Fruit fly (Drosophila melanogaster) whole organism, embryonic: ENCODE measurements around the gene ATPsynD.

Source experiments
- ATbp ChIP-seq: fragments of 200-800 bp; sonication (Bioruptor generic); optimal IDR thresholded peaks from 2 replicates; lab custom pipeline; 2017; ENCODE audit warnings: missing biosample characterization, mild to moderate bottlenecking, missing genetic modification characterization, missing genetic modification reagents
- Atf3 ChIP-seq: fragments of 200-800 bp; sonication (Bioruptor generic); optimal IDR thresholded peaks from 3 replicates; lab custom pipeline; 2016; ENCODE audit warnings: missing biosample characterization, missing genetic modification characterization
- Bdp1 ChIP-seq: fragments of 200-800 bp; sonication (Bioruptor generic); optimal IDR thresholded peaks from 3 replicates; lab custom pipeline; 2016; ENCODE audit warnings: missing biosample characterization, missing genetic modification characterization
- CG10462 ChIP-seq: fragments of 200-800 bp; sonication (Bioruptor generic); optimal IDR thresholded peaks from 2 replicates; lab custom pipeline; 2016; ENCODE audit warnings: missing biosample characterization, missing genetic modification characterization
- CG11093 ChIP-seq: fragments of 200-800 bp; sonication (Bioruptor generic); IDR thresholded peaks from 3 replicates; pipeline ENCODE4 v1.3.6; 2022; ENCODE audit warnings: missing biosample characterization, missing genetic modification characterization
- CG12236 ChIP-seq: fragments of 200-800 bp; sonication (Bioruptor generic); optimal IDR thresholded peaks from 2 replicates; lab custom pipeline; 2016; ENCODE audit warnings: missing biosample characterization, missing genetic modification characterization
- CG12744 ChIP-seq: fragments of 200-800 bp; sonication (Bioruptor generic); optimal IDR thresholded peaks from 2 replicates; lab custom pipeline; 2016; ENCODE audit warnings: missing biosample characterization, missing genetic modification characterization
- CG13123 ChIP-seq: fragments of 200-800 bp; sonication (Bioruptor generic); optimal IDR thresholded peaks from 2 replicates; lab custom pipeline; 2016; ENCODE audit warnings: missing biosample characterization, missing genetic modification characterization
- CG14014 ChIP-seq: fragments of 200-800 bp; sonication (Bioruptor generic); IDR thresholded peaks from 2 replicates; pipeline ENCODE4 v1.3.6; 2022; ENCODE audit warnings: missing biosample characterization, missing genetic modification characterization
- CG17359 ChIP-seq: fragments of 200-800 bp; sonication (Bioruptor generic); optimal IDR thresholded peaks from 3 replicates; lab custom pipeline; 2018; ENCODE audit warnings: missing biosample characterization, mild to moderate bottlenecking, missing genetic modification characterization, moderate library complexity
- CG1832 ChIP-seq: fragments of 200-800 bp; sonication (Bioruptor generic); optimal IDR thresholded peaks from 2 replicates; lab custom pipeline; 2017; ENCODE audit warnings: missing biosample characterization, mild to moderate bottlenecking, missing genetic modification characterization, inconsistent platforms
- CG18599 ChIP-seq: fragments of 200-800 bp; sonication (Bioruptor generic); optimal IDR thresholded peaks from 3 replicates; lab custom pipeline; 2017; ENCODE audit warnings: missing biosample characterization, missing genetic modification characterization, mild to moderate bottlenecking, moderate library complexity, missing genetic modification reagents
- CG31441 ChIP-seq: fragments of 200-800 bp; sonication (Bioruptor generic); IDR thresholded peaks from 2 replicates; pipeline ENCODE4 v1.3.6; 2022; ENCODE audit warnings: missing biosample characterization, missing genetic modification characterization
- CG32532 ChIP-seq: fragments of 200-800 bp; sonication (Bioruptor generic); IDR thresholded peaks from 2 replicates; pipeline ENCODE4 v1.3.6; 2022; ENCODE audit warnings: missing biosample characterization, missing genetic modification characterization
- CG3847 ChIP-seq: fragments of 200-800 bp; sonication (Bioruptor generic); IDR thresholded peaks from 2 replicates; pipeline ENCODE4 v1.3.6; 2022; ENCODE audit warnings: missing biosample characterization, missing genetic modification characterization
- CG42726 ChIP-seq: fragments of 200-800 bp; sonication (Bioruptor generic); IDR thresholded peaks from 2 replicates; pipeline ENCODE4 v1.3.6; 2022; ENCODE audit warnings: missing biosample characterization, missing genetic modification characterization; ENCODE audit not compliant: partially characterized antibody
- CG4328 ChIP-seq: fragments of 200-800 bp; sonication (Bioruptor generic); optimal IDR thresholded peaks from 3 replicates; lab custom pipeline; 2017; ENCODE audit warnings: missing biosample characterization, missing genetic modification reagents, missing genetic modification characterization
- CG4360 ChIP-seq: fragments of 200-800 bp; sonication (Bioruptor generic); IDR thresholded peaks from 2 replicates; pipeline ENCODE4 v1.3.6; 2022; ENCODE audit warnings: missing biosample characterization, missing genetic modification characterization
- CG43689 ChIP-seq: fragments of 200-800 bp; sonication (Bioruptor generic); IDR thresholded peaks from 2 replicates; pipeline ENCODE4 v1.3.6; 2022; ENCODE audit warnings: missing biosample characterization, missing genetic modification characterization
- CG4707 ChIP-seq: fragments of 200-800 bp; sonication (Bioruptor generic); optimal IDR thresholded peaks from 2 replicates; lab custom pipeline; 2018; ENCODE audit warnings: missing biosample characterization, mild to moderate bottlenecking, missing genetic modification characterization, moderate library complexity
- CG7987 ChIP-seq: fragments of 200-800 bp; sonication (Bioruptor generic); optimal IDR thresholded peaks from 2 replicates; lab custom pipeline; 2018; ENCODE audit warnings: missing biosample characterization, mild to moderate bottlenecking, missing genetic modification characterization, moderate library complexity
- HLHmδ ChIP-seq: fragments of 200-800 bp; sonication (Bioruptor generic); optimal IDR thresholded peaks from 2 replicates; lab custom pipeline; 2018; ENCODE audit warnings: missing biosample characterization, mild to moderate bottlenecking, missing genetic modification characterization, moderate library complexity
- MBD-R2 ChIP-seq: fragments of 200-800 bp; sonication (Bioruptor generic); IDR thresholded peaks from 2 replicates; pipeline ENCODE4 v1.3.6; 2022; ENCODE audit warnings: missing biosample characterization, missing genetic modification characterization
- Mrtf ChIP-seq: fragments of 200-800 bp; sonication (Bioruptor generic); IDR thresholded peaks from 3 replicates; pipeline ENCODE4 v1.3.6; 2022; ENCODE audit warnings: missing biosample characterization, missing genetic modification characterization
- Optix ChIP-seq: fragments of 200-800 bp; sonication (Bioruptor generic); IDR thresholded peaks from 3 replicates; pipeline ENCODE4 v1.3.6; 2022; ENCODE audit warnings: missing biosample characterization, missing genetic modification characterization
- Sin3A ChIP-seq: fragments of >200 bp; optimal IDR thresholded peaks from 2 replicates; lab custom pipeline; 2018
- Spps ChIP-seq: fragments of 200-800 bp; sonication (Bioruptor generic); optimal IDR thresholded peaks from 2 replicates; lab custom pipeline; 2018; ENCODE audit warnings: missing biosample characterization, mild to moderate bottlenecking, missing genetic modification characterization
- TFAM ChIP-seq: fragments of 200-800 bp; sonication (Bioruptor generic); optimal IDR thresholded peaks from 2 replicates; lab custom pipeline; 2017; ENCODE audit warnings: missing biosample characterization, missing genetic modification characterization, inconsistent platforms
- Tbp ChIP-seq: fragments of >200 bp; optimal IDR thresholded peaks from 2 replicates; lab custom pipeline; 2018; ENCODE audit warnings: missing biosample characterization, missing genetic modification characterization
- Vsx1 ChIP-seq: fragments of 200-800 bp; sonication (Bioruptor generic); optimal IDR thresholded peaks from 2 replicates; lab custom pipeline; 2017; ENCODE audit warnings: missing biosample characterization, mild to moderate bottlenecking, missing genetic modification characterization, missing genetic modification reagents
- bbx ChIP-seq: fragments of 200-800 bp; sonication (Bioruptor generic); IDR thresholded peaks from 2 replicates; pipeline ENCODE4 v1.3.6; 2022; ENCODE audit warnings: missing biosample characterization, missing genetic modification characterization; ENCODE audit not compliant: partially characterized antibody
- cad ChIP-seq: fragments of >200 bp; optimal IDR thresholded peaks from 2 replicates; lab custom pipeline; 2017; ENCODE audit warnings: missing biosample characterization, missing genetic modification characterization
- chif ChIP-seq, 2 experiments: fragments of 200-800 bp; sonication (Bioruptor generic); optimal IDR thresholded peaks; 3 replicates each; lab custom pipeline; 2016; ENCODE audit warnings: missing biosample characterization in 2 of 2, missing genetic modification characterization in 2 of 2
- crol ChIP-seq: fragments of 200-800 bp; sonication (Bioruptor generic); IDR thresholded peaks from 2 replicates; pipeline ENCODE4 v1.3.6; 2022; ENCODE audit warnings: missing biosample characterization, missing genetic modification characterization
- fd3F ChIP-seq: fragments of 200-800 bp; sonication (Bioruptor generic); optimal IDR thresholded peaks from 2 replicates; lab custom pipeline; 2018; ENCODE audit warnings: missing biosample characterization, mild to moderate bottlenecking, missing genetic modification characterization, moderate library complexity
- gcm2 ChIP-seq: fragments of 200-800 bp; sonication (Bioruptor generic); optimal IDR thresholded peaks from 2 replicates; lab custom pipeline; 2016; ENCODE audit warnings: missing biosample characterization, missing genetic modification characterization
- gro ChIP-seq: fragments of 200-800 bp; sonication (Bioruptor generic); optimal IDR thresholded peaks from 2 replicates; lab custom pipeline; 2016; ENCODE audit warnings: missing biosample characterization, missing genetic modification characterization
- jing ChIP-seq: fragments of 200-800 bp; sonication (Bioruptor generic); optimal IDR thresholded peaks from 2 replicates; lab custom pipeline; 2018; ENCODE audit warnings: missing biosample characterization, mild to moderate bottlenecking, missing genetic modification characterization
- lmd ChIP-seq: fragments of 200-800 bp; sonication (Bioruptor generic); IDR thresholded peaks from 2 replicates; pipeline ENCODE4 v1.3.6; 2022; ENCODE audit warnings: missing biosample characterization, missing genetic modification characterization
- mld ChIP-seq: fragments of 200-800 bp; sonication (Bioruptor generic); IDR thresholded peaks from 3 replicates; pipeline ENCODE4 v1.3.6; 2022; ENCODE audit warnings: missing biosample characterization, missing genetic modification characterization; ENCODE audit not compliant: partially characterized antibody
- nom ChIP-seq: fragments of 200-800 bp; sonication (Bioruptor generic); optimal IDR thresholded peaks from 2 replicates; lab custom pipeline; 2017; ENCODE audit warnings: missing biosample characterization, missing genetic modification characterization, mild to moderate bottlenecking, moderate library complexity, missing genetic modification reagents
- otp ChIP-seq: fragments of 200-800 bp; sonication (Bioruptor generic); IDR thresholded peaks from 3 replicates; pipeline ENCODE4, ENCODE4 v1.3.6; 2022; ENCODE audit warnings: missing biosample characterization, missing genetic modification characterization
- ranshi ChIP-seq: fragments of 200-800 bp; sonication (Bioruptor generic); IDR thresholded peaks from 2 replicates; pipeline ENCODE4 v1.3.6; 2022; ENCODE audit warnings: missing biosample characterization, missing genetic modification characterization
- run ChIP-seq: fragments of 200-800 bp; sonication (Bioruptor generic); optimal IDR thresholded peaks from 3 replicates; lab custom pipeline; 2018; ENCODE audit warnings: missing biosample characterization, mild to moderate bottlenecking, missing genetic modification characterization
- sens-2 ChIP-seq: fragments of 200-800 bp; sonication (Bioruptor generic); IDR thresholded peaks from 2 replicates; pipeline ENCODE4 v1.3.6; 2022; ENCODE audit warnings: missing biosample characterization, missing genetic modification characterization
- sim ChIP-seq: fragments of 200-800 bp; sonication (Bioruptor generic); IDR thresholded peaks from 2 replicates; pipeline ENCODE4 v1.3.6; 2022; ENCODE audit warnings: missing biosample characterization, missing genetic modification characterization
- ssp ChIP-seq: fragments of 200-800 bp; sonication (Bioruptor generic); IDR thresholded peaks from 2 replicates; pipeline ENCODE4 v1.3.6; 2022; ENCODE audit warnings: missing biosample characterization, missing genetic modification characterization
- sug ChIP-seq: fragments of 200-800 bp; optimal IDR thresholded peaks from 2 replicates; lab custom pipeline; 2019; ENCODE audit warnings: missing biosample characterization, mild to moderate bottlenecking, missing genetic modification characterization, moderate library complexity
- tap ChIP-seq: fragments of 200-800 bp; optimal IDR thresholded peaks from 3 replicates; lab custom pipeline; 2019; ENCODE audit warnings: missing biosample characterization, mild to moderate bottlenecking, missing genetic modification characterization, moderate library complexity
- tgo ChIP-seq: fragments of 200-800 bp; sonication (Bioruptor generic); IDR thresholded peaks from 3 replicates; pipeline ENCODE4 v1.3.6; 2022; ENCODE audit warnings: missing biosample characterization, missing genetic modification characterization
- twi ChIP-seq: fragments of 200-800 bp; optimal IDR thresholded peaks from 2 replicates; lab custom pipeline; 2019; ENCODE audit warnings: missing biosample characterization, mild to moderate bottlenecking, missing genetic modification characterization, moderate library complexity
- zfh1 ChIP-seq: fragments of 200-800 bp; sonication (Bioruptor generic); IDR thresholded peaks from 3 replicates; pipeline ENCODE4 v1.3.6; 2022; ENCODE audit warnings: missing biosample characterization, missing genetic modification characterization

The ATPsynD gene

dm6 chr3R:19070222-19070949 is 24.4 kb upstream of the ATPsynD start (continued):
- TF ChIP-seq sens-2 (GFP tag; lab: Robert Waterston, UW), result no peak
- no peak for TF ChIP-seq zfh1 (GFP tag; lab: Robert Waterston, UW)
- TF ChIP-seq TFAM, result no peak
- TF ChIP-seq lmd (GFP tag; lab: Robert Waterston, UW), result no peak
- no peak for TF ChIP-seq CG1832 (GFP tag; lab: Kevin White, UChicago)
- no peak for TF ChIP-seq Optix
- no peak for TF ChIP-seq CG42726
- no peak for TF ChIP-seq CG4328
- TF ChIP-seq twi (tag; lab: Kevin White, UChicago), result peak; percentile 68
- no peak for TF ChIP-seq tgo
- TF ChIP-seq chif (GFP tag; optimal IDR thresholded peaks at IDR 0.05; lab: Kevin White, UChicago), result no peak
- no peak for TF ChIP-seq CG14014 (GFP tag; lab: Robert Waterston, UW)
- no peak for TF ChIP-seq CG12236 (GFP tag; lab: Kevin White, UChicago)
- no peak for TF ChIP-seq gro
- TF ChIP-seq nom (GFP tag; lab: Kevin White, UChicago), result no peak
- TF ChIP-seq Sin3A (lab: Kevin White, UChicago), result no peak
- TF ChIP-seq Tbp (GFP tag; lab: Kevin White, UChicago), result no peak
- no peak for TF ChIP-seq HLHmδ (GFP tag; lab: Kevin White, UChicago)
- no peak for TF ChIP-seq CG4707 (GFP tag; lab: Kevin White, UChicago)
- no peak for TF ChIP-seq CG18599 (GFP tag; lab: Kevin White, UChicago)
- TF ChIP-seq CG3847 (GFP tag; lab: Robert Waterston, UW), result 0 out of 2 replicates have a peak, but pooled peaks have one; percentile 8
- TF ChIP-seq CG10462 (GFP tag; lab: Kevin White, UChicago), result no peak
- no peak for TF ChIP-seq run
- no peak for TF ChIP-seq Bdp1
- no peak for TF ChIP-seq ATbp (GFP tag; lab: Kevin White, UChicago)
- no peak for TF ChIP-seq CG32532 (GFP tag; lab: Robert Waterston, UW)
- TF ChIP-seq crol (GFP tag; lab: Robert Waterston, UW), result peak; percentile 50
- TF ChIP-seq Atf3, result no peak
- TF ChIP-seq otp (GFP tag; lab: Robert Waterston, UW), result no peak
- TF ChIP-seq CG43689 (GFP tag; lab: Robert Waterston, UW), result no peak
- no peak for TF ChIP-seq tap (tag; lab: Kevin White, UChicago)
- TF ChIP-seq CG31441 (GFP tag; lab: Robert Waterston, UW), result no peak
- no peak for TF ChIP-seq bbx (GFP tag; lab: Robert Waterston, UW)
- no peak for TF ChIP-seq MBD-R2 (GFP tag; lab: Robert Waterston, UW)
- TF ChIP-seq sug (tag; lab: Kevin White, UChicago), result no peak
- TF ChIP-seq cad (GFP tag; lab: Kevin White, UChicago), result no peak
- no peak for TF ChIP-seq fd3F (GFP tag; lab: Kevin White, UChicago)
- TF ChIP-seq Mrtf, result no peak
- no peak for TF ChIP-seq mld (GFP tag; lab: Robert Waterston, UW)
- no peak for TF ChIP-seq sim (GFP tag; lab: Robert Waterston, UW)
- TF ChIP-seq CG17359, result no peak
- no peak for TF ChIP-seq Spps (tag; lab: Kevin White, UChicago)
- TF ChIP-seq jing, result no peak
- TF ChIP-seq ranshi (GFP tag; lab: Robert Waterston, UW), result no peak
- TF ChIP-seq Vsx1, result no peak
- TF ChIP-seq ssp (GFP tag; lab: Robert Waterston, UW), result no peak
- TF ChIP-seq CG11093 (GFP tag; lab: Robert Waterston, UW), result no peak
- TF ChIP-seq CG12744 (GFP tag; lab: Kevin White, UChicago), result no peak
- no peak for TF ChIP-seq CG4360 (GFP tag; lab: Robert Waterston, UW)
- TF ChIP-seq CG13123 (GFP tag; lab: Kevin White, UChicago), result no peak
- TF ChIP-seq gcm2, result no peak
- TF ChIP-seq CG7987 (GFP tag; lab: Kevin White, UChicago), result no peak
